Worm (Caenorhabditis elegans) whole organism, L3 larva: Measurements from ENCODE around the gene C28D4.18.
"Not testable (repeated sequence)": the region's sequence is repeated elsewhere in the genome, so short reads cannot be mapped to it uniquely, and the experiment has no call there.

Experiments
- ama-1 ChIP-seq: fragments of 150-350 bp; optimal IDR thresholded peaks from 2 replicates; lab custom pipeline; 2018
- fkh-10 ChIP-seq: sonication (generic microtip); optimal IDR thresholded peaks from 2 replicates; lab custom pipeline; 2017; ENCODE audit warnings: missing biosample characterization, missing genetic modification reagents, missing genetic modification characterization
- jun-1 ChIP-seq: fragments of 150-350 bp; optimal IDR thresholded peaks from 2 replicates; lab custom pipeline; 2014; ENCODE audit warnings: missing biosample characterization, missing genetic modification reagents, missing genetic modification characterization
- mdl-1 ChIP-seq: fragments of 150-350 bp; optimal IDR thresholded peaks from 2 replicates; lab custom pipeline; 2014; ENCODE audit warnings: missing biosample characterization, missing genetic modification characterization
- mml-1 ChIP-seq: fragments of 150-350 bp; sonication (generic microtip); optimal IDR thresholded peaks from 3 replicates; lab custom pipeline; 2014; ENCODE audit warnings: missing biosample characterization, missing genetic modification characterization
- nhr-12 ChIP-seq: fragments of 150-350 bp; optimal IDR thresholded peaks from 2 replicates; lab custom pipeline; 2014; ENCODE audit warnings: missing biosample characterization, missing genetic modification characterization
- nhr-25 ChIP-seq: sonication (generic microtip); optimal IDR thresholded peaks from 2 replicates; lab custom pipeline; 2017; ENCODE audit warnings: missing biosample characterization, missing genetic modification characterization
- nhr-77 ChIP-seq: fragments of 150-350 bp; optimal IDR thresholded peaks from 2 replicates; lab custom pipeline; 2014; ENCODE audit warnings: missing biosample characterization, missing genetic modification characterization
- pqm-1 ChIP-seq: fragments of 150-350 bp; optimal IDR thresholded peaks from 2 replicates; lab custom pipeline; 2017; ENCODE audit warnings: missing biosample characterization, missing genetic modification characterization, inconsistent platforms
- tbx-2 ChIP-seq: sonication (generic microtip); optimal IDR thresholded peaks from 2 replicates; lab custom pipeline; 2016; ENCODE audit warnings: mild to moderate bottlenecking, missing genetic modification characterization, missing compliant biosample characterization
- unc-39 ChIP-seq: sonication (generic microtip); optimal IDR thresholded peaks from 4 replicates; lab custom pipeline; 2017; ENCODE audit warnings: missing biosample characterization, missing genetic modification characterization

ce11 chrIV:9740851-9741549, 15.9 kb downstream of the C28D4.18 start, which contains the start of gene gln-6:
- not testable (repeated sequence) for TF ChIP-seq mdl-1 (tag; lab: Kevin White, UChicago); nhr-77 (tag; lab: Kevin White, UChicago); fkh-10; jun-1 (tag; lab: Kevin White, UChicago); mml-1 (tag; lab: Kevin White, UChicago); unc-39 (tag; lab: Kevin White, UChicago); nhr-12 (tag; lab: Kevin White, UChicago); ama-1 (lab: Kevin White, UChicago); tbx-2; pqm-1 (tag; lab: Kevin White, UChicago); nhr-25
